Worm (Caenorhabditis elegans): Measurements from ENCODE around the gene Y17G9B.2.
A peak's percentile ranks its signal among the peaks of the same experiment; 100 is the strongest.

The Y17G9B.2 gene

ce11 chrIV:4748408-4749105, 15.4 kb upstream of the Y17G9B.2 start, which contains the start of gene cyc-2.1 (continued):
- TF ChIP-seq fkh-10 (GFP tag; optimal IDR thresholded peaks at IDR 0.05) (no peak), duxl-1 (tag; optimal IDR thresholded peaks at IDR 0.05; ENCODE audit: poor library complexity) (no peak), Y48G9A.11 (GFP tag; IDR thresholded peaks at IDR 0.05) (peak; percentile 28; the same call in 1 of the 2 replicates), saeg-2 (GFP tag; IDR thresholded peaks at IDR 0.05) (no peak), ZK546.5 (tag; optimal IDR thresholded peaks at IDR 0.05) (no peak), zfp-2 (tag; optimal IDR thresholded peaks at IDR 0.05) (peak; percentile 11), ZK337.2 (GFP tag; IDR thresholded peaks at IDR 0.05) (no peak), lin-13 (GFP tag; optimal IDR thresholded peaks at IDR 0.05) (peak; percentile 36), madf-9 (GFP tag; conservative IDR thresholded peaks at IDR 0.05) (peak; percentile 54; the same call in 1 of the 2 replicates), lin-39 (tag; optimal IDR thresholded peaks at IDR 0.05) (no peak), php-3 (GFP tag; IDR thresholded peaks at IDR 0.05) (0 out of 2 replicates have a peak, but pooled peaks have one; percentile 9), egl-43 (GFP tag; IDR thresholded peaks at IDR 0.05) (peak; percentile 84), cey-2 (tag; optimal IDR thresholded peaks at IDR 0.05; ENCODE audit: borderline replicate concordance, insufficient read depth) (no peak), F44E2.7 (GFP tag; IDR thresholded peaks at IDR 0.05) (0 out of 2 replicates have a peak, but pooled peaks have one; percentile 9), F26F4.8 (GFP tag; conservative IDR thresholded peaks at IDR 0.05) (no peak), zfp-3 (GFP tag; conservative IDR thresholded peaks at IDR 0.05) (no peak), zip-11 (GFP tag; IDR thresholded peaks at IDR 0.05) (no peak), nhr-111 (GFP tag; optimal IDR thresholded peaks at IDR 0.05) (no peak), daf-19 (GFP tag; conservative IDR thresholded peaks at IDR 0.05) (peak; percentile 84; the same call in 1 of the 2 replicates), egl-27 (tag; optimal IDR thresholded peaks at IDR 0.05) (no peak), mxl-3 (GFP tag; optimal IDR thresholded peaks at IDR 0.05) (peak; percentile 45)

ce11 chrIV:4749155-4749554, 14.8 kb upstream of the Y17G9B.2 start:
- no peak for TF ChIP-seq spr-3 (GFP tag; optimal IDR thresholded peaks at IDR 0.05)
- TF ChIP-seq ceh-62 (tag; optimal IDR thresholded peaks at IDR 0.05) = no peak
- TF ChIP-seq dve-1 (tag; optimal IDR thresholded peaks at IDR 0.05; ENCODE audit: insufficient read depth) = no peak
- no peak for TF ChIP-seq dmd-6 (GFP tag; IDR thresholded peaks at IDR 0.05)
- no peak for TF ChIP-seq snpc-4 (tag; optimal IDR thresholded peaks at IDR 0.05)
- no peak for TF ChIP-seq gei-8 (GFP tag; optimal IDR thresholded peaks at IDR 0.05)
- TF ChIP-seq hlh-11 (tag; optimal IDR thresholded peaks at IDR 0.05) = no peak
- no peak for TF ChIP-seq spr-1 (tag; optimal IDR thresholded peaks at IDR 0.05)
- TF ChIP-seq R02D3.7 (tag; optimal IDR thresholded peaks at IDR 0.05) = no peak
- no peak for TF ChIP-seq F37D6.2 (tag; optimal IDR thresholded peaks at IDR 0.05)
- TF ChIP-seq T20F7.1 (GFP tag; optimal IDR thresholded peaks at IDR 0.05) = no peak
- no peak for TF ChIP-seq mdt-29 (GFP tag; IDR thresholded peaks at IDR 0.05)
- TF ChIP-seq F44E2.7 (GFP tag; IDR thresholded peaks at IDR 0.05) = 0 out of 2 replicates have a peak, but pooled peaks have one; percentile 20
- no peak for TF ChIP-seq nhr-111 (GFP tag; optimal IDR thresholded peaks at IDR 0.05)
- no peak for TF ChIP-seq fkh-10 (GFP tag; optimal IDR thresholded peaks at IDR 0.05)
- TF ChIP-seq set-16 (GFP tag; IDR thresholded peaks at IDR 0.05) = peak; percentile 69
- no peak for TF ChIP-seq nhr-28 (tag; optimal IDR thresholded peaks at IDR 0.05)
- TF ChIP-seq aha-1 (tag) = peak; percentile 29
- no peak for TF ChIP-seq hmg-1.1 (GFP tag; IDR thresholded peaks at IDR 0.05)
- no peak for TF ChIP-seq ces-1 (GFP tag; optimal IDR thresholded peaks at IDR 0.05)
- no peak for TF ChIP-seq zip-2 (tag; optimal IDR thresholded peaks at IDR 0.05)
- TF ChIP-seq lim-7 (GFP tag; IDR thresholded peaks at IDR 0.05) = peak; percentile 48; the same call in 1 of the 2 replicates
- 0 out of 2 replicates have a peak, but pooled peaks have one; percentile 46 for TF ChIP-seq ceh-44 (GFP tag; IDR thresholded peaks at IDR 0.05)
- no peak for TF ChIP-seq egl-43 (GFP tag; IDR thresholded peaks at IDR 0.05)

All from whole organism, L4 larva.